Fruit fly (Drosophila melanogaster) whole organism, embryonic: ENCODE data around the gene nAChRalpha5.

Experiments used
- Blimp-1 ChIP-seq: fragments of 200-800 bp; sonication (Bioruptor generic); optimal IDR thresholded peaks from 3 replicates; lab custom pipeline; 2018; ENCODE audit warnings: missing biosample characterization, missing genetic modification characterization, mild to moderate bottlenecking, moderate library complexity, missing genetic modification reagents
- CG13296 ChIP-seq: fragments of 200-800 bp; sonication (Bioruptor generic); optimal IDR thresholded peaks from 3 replicates; lab custom pipeline; 2018; ENCODE audit warnings: missing biosample characterization, mild to moderate bottlenecking, missing genetic modification characterization
- CG13775 ChIP-seq: fragments of 200-800 bp; sonication (Bioruptor generic); optimal IDR thresholded peaks from 3 replicates; lab custom pipeline; 2017; ENCODE audit warnings: missing biosample characterization, mild to moderate bottlenecking, missing genetic modification characterization
- CG17385 ChIP-seq: fragments of 200-800 bp; sonication (Bioruptor generic); optimal IDR thresholded peaks from 3 replicates; lab custom pipeline; 2018; ENCODE audit warnings: missing biosample characterization, mild to moderate bottlenecking, missing genetic modification characterization
- CG2889 ChIP-seq: fragments of 200-800 bp; sonication (Bioruptor generic); IDR thresholded peaks from 3 replicates; pipeline ENCODE4 v1.3.6; 2022; ENCODE audit warnings: missing biosample characterization, missing genetic modification characterization
- Hr78 ChIP-seq, 2 experiments: fragments of 200-800 bp in 1 of 2; fragments of >200 bp in 1 of 2; sonication (Bioruptor generic) in 1 of 2; optimal IDR thresholded peaks; 2 replicates each; lab custom pipeline; 2017 to 2019; ENCODE audit warnings: missing biosample characterization in 2 of 2, missing genetic modification characterization in 2 of 2, mild to moderate bottlenecking in 1 of 2, moderate library complexity in 1 of 2
- Nf-YB ChIP-seq: fragments of 200-800 bp; sonication (Bioruptor generic); optimal IDR thresholded peaks from 3 replicates; lab custom pipeline; 2019; ENCODE audit warnings: missing biosample characterization, mild to moderate bottlenecking, missing genetic modification characterization, moderate library complexity
- Sry-β ChIP-seq: fragments of 200-800 bp; sonication (Bioruptor generic); optimal IDR thresholded peaks from 2 replicates; lab custom pipeline; 2018; ENCODE audit warnings: missing biosample characterization, mild to moderate bottlenecking, missing genetic modification characterization, moderate library complexity
- gce ChIP-seq: fragments of 200-800 bp; sonication (Bioruptor generic); IDR thresholded peaks from 3 replicates; pipeline ENCODE4 v1.3.6; 2022; ENCODE audit warnings: missing biosample characterization, missing genetic modification characterization
- nom ChIP-seq: fragments of 200-800 bp; sonication (Bioruptor generic); optimal IDR thresholded peaks from 2 replicates; lab custom pipeline; 2017; ENCODE audit warnings: missing biosample characterization, missing genetic modification characterization, mild to moderate bottlenecking, moderate library complexity, missing genetic modification reagents
- sna ChIP-seq: fragments of 200-800 bp; sonication (Bioruptor generic); IDR thresholded peaks from 2 replicates; pipeline ENCODE4 v1.3.6; 2022; ENCODE audit warnings: missing biosample characterization, missing genetic modification characterization; ENCODE audit not compliant: partially characterized antibody

dm6 chr2L:14001887-14002286 lies 38.1 kb upstream of the nAChRalpha5 start:
- TF ChIP-seq Hr78 (GFP tag; optimal IDR thresholded peaks at IDR 0.05; lab: Kevin White, UChicago), result no peak
- no peak for TF ChIP-seq nom (GFP tag; lab: Kevin White, UChicago)
- TF ChIP-seq Sry-β (GFP tag; lab: Kevin White, UChicago), result no peak
- TF ChIP-seq CG13775 (GFP tag; lab: Kevin White, UChicago), result no peak
- TF ChIP-seq Nf-YB (GFP tag; lab: Kevin White, UChicago), result no peak
- no peak for TF ChIP-seq CG13296 (GFP tag; lab: Kevin White, UChicago)
- TF ChIP-seq CG2889 (GFP tag; lab: Robert Waterston, UW), result no peak
- TF ChIP-seq Blimp-1, result no peak
- TF ChIP-seq sna, result no peak
- no peak for TF ChIP-seq gce (GFP tag; lab: Robert Waterston, UW)
- TF ChIP-seq CG17385 (GFP tag; lab: Kevin White, UChicago), result no peak
